Worm (Caenorhabditis elegans): ENCODE measurements around the gene D1044.1.

Gene D1044.1

ce11 chrIII:5554884-5555500 lies 10.9 kb downstream of the D1044.1 start, which contains the start of the genes nmad-1 and hach-1 (continued):
- peak; percentile 45; the same call in 1 of the 2 replicates for TF ChIP-seq C06A6.2 (GFP tag; conservative IDR thresholded peaks at IDR 0.05)
- peak; percentile 28 to 45 for TF ChIP-seq rec-8 (tag; optimal IDR thresholded peaks at IDR 0.05)
- no peak for TF ChIP-seq ztf-3 (GFP tag; optimal IDR thresholded peaks at IDR 0.05)
- peak; percentile 90 for TF ChIP-seq ekl-4 (GFP tag; IDR thresholded peaks at IDR 0.05)
- no peak for TF ChIP-seq Y95B8A.8 (GFP tag; IDR thresholded peaks at IDR 0.05)
- peak; percentile 19 for TF ChIP-seq F10E7.11 (tag; optimal IDR thresholded peaks at IDR 0.05)
- TF ChIP-seq madf-6 (GFP tag; IDR thresholded peaks at IDR 0.05), result peak; percentile 89
- no peak for TF ChIP-seq nhr-90 (tag; optimal IDR thresholded peaks at IDR 0.05)
- TF ChIP-seq pbrm-1 (GFP tag; IDR thresholded peaks at IDR 0.05), result peak; percentile 78
- peak; percentile 36 for TF ChIP-seq efl-1 (GFP tag; optimal IDR thresholded peaks at IDR 0.05)
- no peak for TF ChIP-seq pha-4 (tag; optimal IDR thresholded peaks at IDR 0.05)
- peak; percentile 77 for TF ChIP-seq lin-40 (tag; optimal IDR thresholded peaks at IDR 0.05)
- TF ChIP-seq ceh-27 (GFP tag; optimal IDR thresholded peaks at IDR 0.05), result peak; percentile 61
- TF ChIP-seq ceh-100 (GFP tag; IDR thresholded peaks at IDR 0.05), result peak; percentile 63; the same call in 1 of the 2 replicates
- no peak for TF ChIP-seq T07F8.4 (tag; optimal IDR thresholded peaks at IDR 0.05)
- no peak for TF ChIP-seq Y56A3A.18 (GFP tag; IDR thresholded peaks at IDR 0.05)
- TF ChIP-seq lin-26 (GFP tag; IDR thresholded peaks at IDR 0.05), result 0 out of 2 replicates have a peak, but pooled peaks have one; percentile 41
- TF ChIP-seq athp-1 (tag; optimal IDR thresholded peaks at IDR 0.05), result peak; percentile 28
- TF ChIP-seq lin-54 (GFP tag; optimal IDR thresholded peaks at IDR 0.05), result peak; percentile 81
- TF ChIP-seq C17E4.6 (GFP tag; IDR thresholded peaks at IDR 0.05), result no peak
- TF ChIP-seq somi-1 (GFP tag; optimal IDR thresholded peaks at IDR 0.05), result no peak
- no peak for TF ChIP-seq attf-6 (GFP tag; IDR thresholded peaks at IDR 0.05)
- TF ChIP-seq B0336.3 (GFP tag; IDR thresholded peaks at IDR 0.05), result peak; percentile 67
- peak; percentile 77; the same call in 1 of the 2 replicates for TF ChIP-seq nfyb-1 (GFP tag; IDR thresholded peaks at IDR 0.05)
- peak; percentile 27 for TF ChIP-seq xnd-1 (tag; optimal IDR thresholded peaks at IDR 0.05)
- TF ChIP-seq ceh-79 (tag; optimal IDR thresholded peaks at IDR 0.05), result no peak
- TF ChIP-seq egl-44 (GFP tag; IDR thresholded peaks at IDR 0.05), result peak; percentile 57; the same call in 1 of the 2 replicates
- no peak for TF ChIP-seq nhr-179 (tag; optimal IDR thresholded peaks at IDR 0.05)
- no peak for TF ChIP-seq Y79H2A.3 (GFP tag; conservative IDR thresholded peaks at IDR 0.05)
- 0 out of 2 replicates have a peak, but pooled peaks have one; percentile 12 for TF ChIP-seq ztf-25 (GFP tag; IDR thresholded peaks at IDR 0.05)
- TF ChIP-seq nhr-27 (tag; optimal IDR thresholded peaks at IDR 0.05), result no peak
- no peak for TF ChIP-seq K12H6.12 (tag; optimal IDR thresholded peaks at IDR 0.05)
- no peak for TF ChIP-seq ztf-28 (GFP tag; IDR thresholded peaks at IDR 0.05)
- peak; percentile 21 for TF ChIP-seq unc-130 (GFP tag; optimal IDR thresholded peaks at IDR 0.05)
- TF ChIP-seq F33H1.4 (GFP tag; IDR thresholded peaks at IDR 0.05), result peak; percentile 62
- peak; percentile 72 for TF ChIP-seq F23B12.7 (tag; optimal IDR thresholded peaks at IDR 0.05; ENCODE audit: insufficient read depth)
- peak; percentile 64; the same call in 1 of the 2 replicates for TF ChIP-seq D2030.7 (GFP tag; IDR thresholded peaks at IDR 0.05)
- TF ChIP-seq madf-8 (GFP tag; conservative IDR thresholded peaks at IDR 0.05), result peak; percentile 37; the same call in 1 of the 2 replicates
- TF ChIP-seq F49E8.2 (tag; optimal IDR thresholded peaks at IDR 0.05; ENCODE audit: insufficient read depth), result no peak
- TF ChIP-seq lsl-1 (GFP tag; optimal IDR thresholded peaks at IDR 0.05), result peak; percentile 58
- TF ChIP-seq B0035.1 (tag; optimal IDR thresholded peaks at IDR 0.05), result no peak
- TF ChIP-seq ztf-6 (GFP tag; IDR thresholded peaks at IDR 0.05), result no peak
- TF ChIP-seq sea-2 (GFP tag; IDR thresholded peaks at IDR 0.05), result no peak
- TF ChIP-seq let-607 (tag; optimal IDR thresholded peaks at IDR 0.05), result peak; percentile 14 to 58

All from whole organism, young adult.